Fruit fly (Drosophila melanogaster) whole organism, adult: Measurements from ENCODE around the gene Faf2.

Experiments used
- CG11617 ChIP-seq: fragments of 200-800 bp; sonication (Bioruptor generic); optimal IDR thresholded peaks from 2 replicates; lab custom pipeline; 2017; ENCODE audit warnings: mild to moderate bottlenecking, missing biosample characterization, missing genetic modification reagents, missing genetic modification characterization
- CG12768 ChIP-seq: fragments of 200-800 bp; sonication (Bioruptor generic); optimal IDR thresholded peaks from 2 replicates; lab custom pipeline; 2017; ENCODE audit warnings: missing biosample characterization, missing genetic modification characterization, mild to moderate bottlenecking, moderate library complexity, missing genetic modification reagents
- CG14711 ChIP-seq: fragments of 200-800 bp; sonication (Bioruptor generic); optimal IDR thresholded peaks from 2 replicates; lab custom pipeline; 2018; ENCODE audit warnings: missing biosample characterization, mild to moderate bottlenecking, missing genetic modification characterization, moderate library complexity
- CG1620 ChIP-seq: fragments of 200-800 bp; sonication (Bioruptor generic); optimal IDR thresholded peaks from 2 replicates; lab custom pipeline; 2016; ENCODE audit warnings: missing biosample characterization, missing genetic modification characterization
- CG33017 ChIP-seq: fragments of 200-800 bp; sonication (Bioruptor generic); optimal IDR thresholded peaks from 2 replicates; lab custom pipeline; 2018; ENCODE audit warnings: missing biosample characterization, mild to moderate bottlenecking, missing genetic modification characterization, moderate library complexity
- CG5204 ChIP-seq: fragments of 200-800 bp; sonication (Bioruptor generic); optimal IDR thresholded peaks from 2 replicates; lab custom pipeline; 2016; ENCODE audit warnings: missing biosample characterization, missing genetic modification characterization
- CG7045 ChIP-seq: fragments of 200-800 bp; sonication (Bioruptor generic); optimal IDR thresholded peaks from 2 replicates; lab custom pipeline; 2017; ENCODE audit warnings: missing biosample characterization, mild to moderate bottlenecking, missing genetic modification characterization
- CG7101 ChIP-seq: fragments of 200-800 bp; sonication (Bioruptor generic); optimal IDR thresholded peaks from 2 replicates; lab custom pipeline; 2018; ENCODE audit warnings: missing biosample characterization, mild to moderate bottlenecking, missing genetic modification characterization, moderate library complexity
- Clk ChIP-seq: fragments of 200-800 bp; sonication (Bioruptor generic); optimal IDR thresholded peaks from 2 replicates; lab custom pipeline; 2017; ENCODE audit warnings: missing biosample characterization, missing genetic modification characterization
- Crg-1 ChIP-seq: fragments of 200-800 bp; sonication (Bioruptor generic); optimal IDR thresholded peaks from 2 replicates; lab custom pipeline; 2016; ENCODE audit warnings: missing biosample characterization, missing genetic modification characterization
- Hr96 ChIP-seq: fragments of 200-800 bp; sonication (Bioruptor generic); optimal IDR thresholded peaks from 2 replicates; lab custom pipeline; 2016; ENCODE audit warnings: missing biosample characterization, missing genetic modification characterization
- Mnt ChIP-seq: fragments of 200-800 bp; sonication (Bioruptor generic); optimal IDR thresholded peaks from 2 replicates; lab custom pipeline; 2016; ENCODE audit warnings: missing biosample characterization, mild to moderate bottlenecking, missing genetic modification characterization
- bab1 ChIP-seq: fragments of 200-800 bp; sonication (Bioruptor generic); optimal IDR thresholded peaks from 3 replicates; lab custom pipeline; 2019; ENCODE audit warnings: missing biosample characterization, mild to moderate bottlenecking, missing genetic modification characterization, moderate library complexity
- cic ChIP-seq: fragments of 200-800 bp; sonication (Bioruptor generic); optimal IDR thresholded peaks from 2 replicates; lab custom pipeline; 2017; ENCODE audit warnings: missing biosample characterization, mild to moderate bottlenecking, missing genetic modification characterization, moderate library complexity
- cnc ChIP-seq, 2 experiments: fragments of >200 bp; optimal IDR thresholded peaks; 2 replicates each; lab custom pipeline; 2017
- kay ChIP-seq: fragments of 200-800 bp; sonication (Bioruptor generic); peaks from one replicate; lab custom pipeline; 2016; ENCODE audit warnings: missing biosample characterization, missing genetic modification characterization, borderline replicate concordance
- ovo ChIP-seq: fragments of 200-800 bp; sonication (Bioruptor generic); optimal IDR thresholded peaks from 2 replicates; lab custom pipeline; 2016; ENCODE audit warnings: missing biosample characterization, missing genetic modification characterization
- pad ChIP-seq: fragments of 200-800 bp; sonication (Bioruptor generic); optimal IDR thresholded peaks from 3 replicates; lab custom pipeline; 2017; ENCODE audit warnings: missing biosample characterization, missing genetic modification characterization, mild to moderate bottlenecking, moderate library complexity, missing genetic modification reagents
- tj ChIP-seq: fragments of 200-800 bp; sonication (Bioruptor generic); optimal IDR thresholded peaks from 3 replicates; lab custom pipeline; 2017; ENCODE audit warnings: missing biosample characterization, mild to moderate bottlenecking, missing genetic modification characterization, moderate library complexity
- toe ChIP-seq: fragments of 200-800 bp; sonication (Bioruptor generic); optimal IDR thresholded peaks from 2 replicates; lab custom pipeline; 2016; ENCODE audit warnings: missing biosample characterization, missing genetic modification characterization

Gene Faf2

dm6 chr2L:18708239-18708891 is at the start of gene Faf2, which contains the start of gene Grip71:
Gene Faf2, minus strand, starts transcription at chr2L:18708688.
Gene Grip71, plus strand, starts transcription at chr2L:18708846.
- TF ChIP-seq ovo (GFP tag; lab: Kevin White, UChicago) (peak; percentile 72), CG11617 (GFP tag; lab: Kevin White, UChicago) (peak; percentile 71), CG33017 (tag; lab: Kevin White, UChicago) (peak; percentile 76), CG7045 (GFP tag; lab: Kevin White, UChicago) (peak; percentile 79), Hr96 (peak; percentile 81), cnc (optimal IDR thresholded peaks at IDR 0.05; lab: Kevin White, UChicago) (no peak), CG5204 (GFP tag; lab: Kevin White, UChicago) (peak; percentile 83), Crg-1 (GFP tag; lab: Kevin White, UChicago) (peak; percentile 51), Clk (GFP tag; lab: Kevin White, UChicago) (peak; percentile 52), CG7101 (tag; lab: Kevin White, UChicago) (peak; percentile 83), toe (GFP tag; lab: Kevin White, UChicago) (peak; percentile 91), pad (GFP tag; lab: Kevin White, UChicago) (peak; percentile 55), Mnt (GFP tag; lab: Kevin White, UChicago) (peak; percentile 61), cic (GFP tag; lab: Kevin White, UChicago) (no peak), CG12768 (GFP tag; lab: Kevin White, UChicago) (peak; percentile 68), tj (GFP tag; lab: Kevin White, UChicago) (peak; percentile 47), CG1620 (GFP tag; lab: Kevin White, UChicago) (peak; percentile 86), kay (GFP tag; lab: Kevin White, UChicago) (no peak), bab1 (GFP tag; lab: Kevin White, UChicago) (peak; percentile 82), CG14711 (tag; lab: Kevin White, UChicago) (peak; percentile 75)

dm6 chr2L:18753242-18753641 is 44.8 kb upstream of the Faf2 start:
- TF ChIP-seq CG12768 (GFP tag; lab: Kevin White, UChicago) (no peak), cic (GFP tag; lab: Kevin White, UChicago) (no peak), cnc (optimal IDR thresholded peaks at IDR 0.05; lab: Kevin White, UChicago) (no peak), CG33017 (tag; lab: Kevin White, UChicago) (no peak), CG14711 (tag; lab: Kevin White, UChicago) (no peak), tj (GFP tag; lab: Kevin White, UChicago) (no peak), CG1620 (GFP tag; lab: Kevin White, UChicago) (no peak), CG7045 (GFP tag; lab: Kevin White, UChicago) (no peak), kay (GFP tag; lab: Kevin White, UChicago) (no peak), pad (GFP tag; lab: Kevin White, UChicago) (no peak), ovo (GFP tag; lab: Kevin White, UChicago) (no peak), bab1 (GFP tag; lab: Kevin White, UChicago) (no peak)

dm6 chr2L:18752823-18753222 is 44.3 kb upstream of the Faf2 start:
- TF ChIP-seq CG7101 (tag; lab: Kevin White, UChicago), result no peak
- no peak for TF ChIP-seq tj (GFP tag; lab: Kevin White, UChicago)
- no peak for TF ChIP-seq CG14711 (tag; lab: Kevin White, UChicago)
- no peak for TF ChIP-seq cnc (optimal IDR thresholded peaks at IDR 0.05; lab: Kevin White, UChicago)
- TF ChIP-seq ovo (GFP tag; lab: Kevin White, UChicago), result no peak
- no peak for TF ChIP-seq Crg-1 (GFP tag; lab: Kevin White, UChicago)
- TF ChIP-seq CG12768 (GFP tag; lab: Kevin White, UChicago), result no peak
- TF ChIP-seq Mnt (GFP tag; lab: Kevin White, UChicago), result no peak
- no peak for TF ChIP-seq kay (GFP tag; lab: Kevin White, UChicago)

dm6 chr2L:18752038-18752437 is 43.5 kb upstream of the Faf2 start:
- TF ChIP-seq CG5204 (GFP tag; lab: Kevin White, UChicago) (no peak), Mnt (GFP tag; lab: Kevin White, UChicago) (no peak), CG7101 (tag; lab: Kevin White, UChicago) (no peak), CG7045 (GFP tag; lab: Kevin White, UChicago) (no peak), CG33017 (tag; lab: Kevin White, UChicago) (no peak), CG11617 (GFP tag; lab: Kevin White, UChicago) (no peak), Clk (GFP tag; lab: Kevin White, UChicago) (no peak), CG12768 (GFP tag; lab: Kevin White, UChicago) (no peak), CG14711 (tag; lab: Kevin White, UChicago) (no peak), Hr96 (no peak)

- no peak for TF ChIP-seq Clk (GFP tag; lab: Kevin White, UChicago)
- no peak for TF ChIP-seq CG1620 (GFP tag; lab: Kevin White, UChicago)
- no peak for TF ChIP-seq tj (GFP tag; lab: Kevin White, UChicago)
Observed at dm6 chr2L:18751337-18751736, 42.8 kb upstream of the Faf2 start.

dm6 chr2L:18746694-18747093 is 38.2 kb upstream of the Faf2 start:
- no peak for TF ChIP-seq CG7101 (tag; lab: Kevin White, UChicago)
- TF ChIP-seq CG11617 (GFP tag; lab: Kevin White, UChicago), result no peak
